Worm (Caenorhabditis elegans): ENCODE results near the gene C33H5.16.

The C33H5.16 gene

ce11 chrIV:7775725-7776124 lies 27.4 kb downstream of the C33H5.16 start, which contains the start of gene swd-2.1:
Gene swd-2.1, plus strand, starts transcription at chrIV:7776025.
- no peak for TF ChIP-seq Y116A8C.19 (tag; optimal IDR thresholded peaks at IDR 0.05; ENCODE audit: borderline replicate concordance)
- TF ChIP-seq jun-1 (tag; optimal IDR thresholded peaks at IDR 0.05): no peak
- no peak for TF ChIP-seq lir-3 (tag; optimal IDR thresholded peaks at IDR 0.05; ENCODE audit: poor library complexity)
- no peak for TF ChIP-seq mdl-1 (tag; optimal IDR thresholded peaks at IDR 0.05)
- TF ChIP-seq grh-1 (GFP tag; IDR thresholded peaks at IDR 0.05): no peak
- TF ChIP-seq skn-1 (tag; optimal IDR thresholded peaks at IDR 0.05): no peak
- TF ChIP-seq C04F5.9 (tag; optimal IDR thresholded peaks at IDR 0.05): no peak
- no peak for TF ChIP-seq dsc-1 (tag; optimal IDR thresholded peaks at IDR 0.05)
- no peak for TF ChIP-seq unc-30 (tag; optimal IDR thresholded peaks at IDR 0.05)
- TF ChIP-seq aha-1 (tag; optimal IDR thresholded peaks at IDR 0.05): no peak
- no peak for TF ChIP-seq egl-13 (tag; optimal IDR thresholded peaks at IDR 0.05)
- TF ChIP-seq snu-23 (GFP tag; optimal IDR thresholded peaks at IDR 0.05): no peak
- no peak for TF ChIP-seq C16A3.4 (tag; optimal IDR thresholded peaks at IDR 0.05)
- no peak for TF ChIP-seq hlh-17 (GFP tag; optimal IDR thresholded peaks at IDR 0.05; ENCODE audit: borderline replicate concordance)
- TF ChIP-seq pqm-1 (tag; optimal IDR thresholded peaks at IDR 0.05): no peak
- TF ChIP-seq ceh-90 (tag; optimal IDR thresholded peaks at IDR 0.05): no peak
- no peak for TF ChIP-seq pag-3 (tag; optimal IDR thresholded peaks at IDR 0.05; ENCODE audit: borderline replicate concordance, insufficient read depth)
- no peak for TF ChIP-seq mef-2 (tag; optimal IDR thresholded peaks at IDR 0.05)
- TF ChIP-seq mep-1 (tag; optimal IDR thresholded peaks at IDR 0.05): no peak
- TF ChIP-seq efl-3 (GFP tag; optimal IDR thresholded peaks at IDR 0.05): no peak

ce11 chrIV:7774206-7774605 lies 28.9 kb downstream of the C33H5.16 start, which contains the start of the genes hcf-1 and swd-2.2:
Gene hcf-1, minus strand, starts transcription at chrIV:7774275.
Gene swd-2.2, plus strand, starts transcription at chrIV:7774411.
- TF ChIP-seq unc-98 (GFP tag; IDR thresholded peaks at IDR 0.05): no peak
- peak; percentile 3 for TF ChIP-seq nhr-20 (tag; optimal IDR thresholded peaks at IDR 0.05)
- no peak for TF ChIP-seq efl-3 (GFP tag; optimal IDR thresholded peaks at IDR 0.05)
- no peak for TF ChIP-seq unc-30 (tag; optimal IDR thresholded peaks at IDR 0.05)
- no peak for TF ChIP-seq nhr-84 (tag; optimal IDR thresholded peaks at IDR 0.05)
- TF ChIP-seq egl-27 (tag; optimal IDR thresholded peaks at IDR 0.05): no peak
- no peak for TF ChIP-seq hlh-4 (tag; optimal IDR thresholded peaks at IDR 0.05)
- no peak for TF ChIP-seq aly-2 (tag; optimal IDR thresholded peaks at IDR 0.05)
- TF ChIP-seq nhr-85 (tag): peak; percentile 40
- TF ChIP-seq blmp-1 (tag; optimal IDR thresholded peaks at IDR 0.05): peak; percentile 63
- no peak for TF ChIP-seq vab-15 (tag; optimal IDR thresholded peaks at IDR 0.05)
- TF ChIP-seq nhr-71 (tag; optimal IDR thresholded peaks at IDR 0.05): peak; percentile 26
- TF ChIP-seq dpl-1 (GFP tag; optimal IDR thresholded peaks at IDR 0.05): peak; percentile 41 to 77 (median 61)
- TF ChIP-seq lir-3 (tag; optimal IDR thresholded peaks at IDR 0.05; ENCODE audit: poor library complexity): no peak
- no peak for TF ChIP-seq mab-9 (GFP tag; IDR thresholded peaks at IDR 0.05)
- TF ChIP-seq snu-23 (GFP tag; optimal IDR thresholded peaks at IDR 0.05): peak; percentile 29
- TF ChIP-seq rnt-1 (tag; optimal IDR thresholded peaks at IDR 0.05): no peak
- peak; percentile 41 to 79 for TF ChIP-seq lin-35 (GFP tag; optimal IDR thresholded peaks at IDR 0.05)
- no peak for TF ChIP-seq zag-1 (tag; optimal IDR thresholded peaks at IDR 0.05)
- TF ChIP-seq xbp-1 (tag; optimal IDR thresholded peaks at IDR 0.05): peak; percentile 21
- TF ChIP-seq lin-15B (tag; optimal IDR thresholded peaks at IDR 0.05): peak; percentile 39
- TF ChIP-seq pqm-1 (tag; optimal IDR thresholded peaks at IDR 0.05): no peak
- TF ChIP-seq nhr-76 (tag; optimal IDR thresholded peaks at IDR 0.05): no peak
- no peak for TF ChIP-seq sox-4 (tag; optimal IDR thresholded peaks at IDR 0.05)
- no peak for TF ChIP-seq lin-39 (tag; optimal IDR thresholded peaks at IDR 0.05)
- TF ChIP-seq egl-13 (tag; optimal IDR thresholded peaks at IDR 0.05): no peak
- peak; percentile 61 for TF ChIP-seq C16A3.4 (tag; optimal IDR thresholded peaks at IDR 0.05)
- no peak for TF ChIP-seq unc-62 (GFP tag; optimal IDR thresholded peaks at IDR 0.05)
- TF ChIP-seq nhr-47 (tag; optimal IDR thresholded peaks at IDR 0.05): peak; percentile 14
- peak; percentile 47 to 73 for TF ChIP-seq lsy-2 (tag; optimal IDR thresholded peaks at IDR 0.05)
- TF ChIP-seq mep-1 (tag; optimal IDR thresholded peaks at IDR 0.05): peak; percentile 48
- peak in 1 of 3 experiments; percentile 18 for TF ChIP-seq ceh-82 (tag; optimal IDR thresholded peaks at IDR 0.05)
- TF ChIP-seq sptf-1 (tag; optimal IDR thresholded peaks at IDR 0.05): no peak
- TF ChIP-seq pag-3 (tag; optimal IDR thresholded peaks at IDR 0.05; ENCODE audit: borderline replicate concordance, insufficient read depth): no peak
- peak; percentile 21 for TF ChIP-seq F16B12.6 (tag; optimal IDR thresholded peaks at IDR 0.05)
- TF ChIP-seq mdl-1 (tag; optimal IDR thresholded peaks at IDR 0.05): no peak
- TF ChIP-seq nhr-77 (tag; optimal IDR thresholded peaks at IDR 0.05): peak; percentile 27
- peak; percentile 33 to 50 for TF ChIP-seq efl-1 (optimal IDR thresholded peaks at IDR 0.05)
- peak; percentile 64 to 95 for TF ChIP-seq efl-1 (GFP tag; optimal IDR thresholded peaks at IDR 0.05 in 1 of 2)

Data from whole organism, L1 larva.